Worm (Caenorhabditis elegans) whole organism, L3 larva: ENCODE measurements around the gene C06G4.4.

Experiments used
- ZK546.5 ChIP-seq: sonication (generic microtip); optimal IDR thresholded peaks from 2 replicates; lab custom pipeline; 2017; ENCODE audit warnings: missing biosample characterization, missing genetic modification characterization
- aly-2 ChIP-seq: fragments of 150-350 bp; optimal IDR thresholded peaks from 2 replicates; lab custom pipeline; 2014; ENCODE audit warnings: missing biosample characterization, missing genetic modification characterization
- ama-1 ChIP-seq: fragments of 150-350 bp; optimal IDR thresholded peaks from 2 replicates; lab custom pipeline; 2018
- ceh-16 ChIP-seq: sonication (generic microtip); optimal IDR thresholded peaks from 2 replicates; lab custom pipeline; 2017; ENCODE audit warnings: missing biosample characterization, missing genetic modification characterization
- ceh-9 ChIP-seq: sonication (generic microtip); optimal IDR thresholded peaks from 2 replicates; lab custom pipeline; 2018; ENCODE audit warnings: missing biosample characterization, missing genetic modification characterization
- egl-27 ChIP-seq: sonication (generic microtip); optimal IDR thresholded peaks from 4 replicates; lab custom pipeline; 2017; ENCODE audit warnings: missing biosample characterization, missing genetic modification reagents, missing genetic modification characterization
- egl-5 ChIP-seq: fragments of 150-350 bp; optimal IDR thresholded peaks from 2 replicates; lab custom pipeline; 2017; ENCODE audit warnings: missing biosample characterization, missing genetic modification reagents, missing genetic modification characterization, inconsistent platforms
- elt-1 ChIP-seq: fragments of 150-350 bp; optimal IDR thresholded peaks from 2 replicates; lab custom pipeline; 2014; ENCODE audit warnings: missing biosample characterization, missing genetic modification characterization
- elt-2 ChIP-seq: sonication (generic microtip); optimal IDR thresholded peaks from 2 replicates; lab custom pipeline; 2016; ENCODE audit warnings: missing genetic modification reagents, mild to moderate bottlenecking, missing genetic modification characterization, missing compliant biosample characterization
- eor-1 ChIP-seq, 2 experiments: fragments of 150-350 bp; optimal IDR thresholded peaks; 2 replicates each; lab custom pipeline; 2014 to 2018; ENCODE audit warnings: missing biosample characterization in 2 of 2, missing genetic modification characterization in 2 of 2
- fkh-10 ChIP-seq: sonication (generic microtip); optimal IDR thresholded peaks from 2 replicates; lab custom pipeline; 2017; ENCODE audit warnings: missing biosample characterization, missing genetic modification reagents, missing genetic modification characterization
- fos-1 ChIP-seq: fragments of 150-350 bp; optimal IDR thresholded peaks from 2 replicates; lab custom pipeline; 2014; ENCODE audit warnings: missing biosample characterization, missing genetic modification characterization
- lin-15B ChIP-seq: fragments of 150-350 bp; optimal IDR thresholded peaks from 2 replicates; lab custom pipeline; 2014; ENCODE audit warnings: missing biosample characterization, missing genetic modification characterization
- lin-39 ChIP-seq: fragments of 150-350 bp; optimal IDR thresholded peaks from 2 replicates; lab custom pipeline; 2018; ENCODE audit warnings: missing biosample characterization, missing genetic modification reagents, missing genetic modification characterization
- lsy-12 ChIP-seq: sonication (generic microtip); optimal IDR thresholded peaks from 2 replicates; lab custom pipeline; 2016; ENCODE audit warnings: mild to moderate bottlenecking, missing genetic modification characterization, missing compliant biosample characterization
- mdl-1 ChIP-seq: fragments of 150-350 bp; optimal IDR thresholded peaks from 2 replicates; lab custom pipeline; 2014; ENCODE audit warnings: missing biosample characterization, missing genetic modification characterization
- mml-1 ChIP-seq: fragments of 150-350 bp; sonication (generic microtip); optimal IDR thresholded peaks from 3 replicates; lab custom pipeline; 2014; ENCODE audit warnings: missing biosample characterization, missing genetic modification characterization
- nfya-1 ChIP-seq: sonication (generic microtip); optimal IDR thresholded peaks from 2 replicates; lab custom pipeline; 2017; ENCODE audit warnings: missing genetic modification characterization, mild to moderate bottlenecking, missing compliant biosample characterization, antibody characterized with exemption, moderate library complexity; ENCODE audit not compliant: insufficient read depth
- nhr-237 ChIP-seq: fragments of 150-350 bp; optimal IDR thresholded peaks from 2 replicates; lab custom pipeline; 2014; ENCODE audit warnings: missing biosample characterization, missing genetic modification characterization
- nhr-25 ChIP-seq: sonication (generic microtip); optimal IDR thresholded peaks from 2 replicates; lab custom pipeline; 2017; ENCODE audit warnings: missing biosample characterization, missing genetic modification characterization
- nhr-28 ChIP-seq: fragments of 150-350 bp; optimal IDR thresholded peaks from 2 replicates; lab custom pipeline; 2014; ENCODE audit warnings: missing biosample characterization, missing genetic modification characterization
- nhr-43 ChIP-seq: sonication (generic microtip); optimal IDR thresholded peaks from 2 replicates; lab custom pipeline; 2016; ENCODE audit warnings: mild to moderate bottlenecking, missing genetic modification characterization, missing compliant biosample characterization; ENCODE audit not compliant: poor library complexity, severe bottlenecking
- nhr-67 ChIP-seq: fragments of 150-350 bp; optimal IDR thresholded peaks from 2 replicates; lab custom pipeline; 2014; ENCODE audit warnings: missing biosample characterization, missing genetic modification characterization
- nhr-76 ChIP-seq: fragments of 150-350 bp; sonication (generic microtip); optimal IDR thresholded peaks from 5 replicates; lab custom pipeline; 2014; ENCODE audit warnings: missing biosample characterization, missing genetic modification characterization
- nhr-77 ChIP-seq: fragments of 150-350 bp; optimal IDR thresholded peaks from 2 replicates; lab custom pipeline; 2014; ENCODE audit warnings: missing biosample characterization, missing genetic modification characterization
- pha-4 ChIP-seq: fragments of 150-350 bp; optimal IDR thresholded peaks from 2 replicates; lab custom pipeline; 2014; ENCODE audit warnings: missing biosample characterization, missing genetic modification reagents, missing genetic modification characterization
- pqm-1 ChIP-seq: fragments of 150-350 bp; optimal IDR thresholded peaks from 2 replicates; lab custom pipeline; 2017; ENCODE audit warnings: missing biosample characterization, missing genetic modification characterization, inconsistent platforms
- sea-2 ChIP-seq: fragments of 150-350 bp; sonication (generic microtip); optimal IDR thresholded peaks from 4 replicates; lab custom pipeline; 2014; ENCODE audit warnings: missing biosample characterization, missing genetic modification reagents, missing genetic modification characterization
- snpc-4 ChIP-seq: fragments of 150-350 bp; optimal IDR thresholded peaks from 2 replicates; lab custom pipeline; 2014; ENCODE audit warnings: missing biosample characterization, missing genetic modification characterization
- tbx-2 ChIP-seq: sonication (generic microtip); optimal IDR thresholded peaks from 2 replicates; lab custom pipeline; 2016; ENCODE audit warnings: mild to moderate bottlenecking, missing genetic modification characterization, missing compliant biosample characterization
- unc-39 ChIP-seq: sonication (generic microtip); optimal IDR thresholded peaks from 4 replicates; lab custom pipeline; 2017; ENCODE audit warnings: missing biosample characterization, missing genetic modification characterization
- unc-62 ChIP-seq: fragments of 150-350 bp; sonication (generic microtip); optimal IDR thresholded peaks from 4 replicates; lab custom pipeline; 2014; ENCODE audit warnings: missing biosample characterization, missing genetic modification reagents, missing genetic modification characterization
- zag-1 ChIP-seq: fragments of 150-350 bp; optimal IDR thresholded peaks from 2 replicates; lab custom pipeline; 2014; ENCODE audit warnings: missing biosample characterization, missing genetic modification characterization
- ztf-11 ChIP-seq: fragments of 150-350 bp; optimal IDR thresholded peaks from 2 replicates; lab custom pipeline; 2014; ENCODE audit warnings: missing biosample characterization, missing genetic modification characterization

C06G4.4 gene

ce11 chrIII:7950447-7950846 is 27.2 kb downstream of the C06G4.4 start:
- peak; percentile 35 for TF ChIP-seq tbx-2 (tag; lab: Kevin White, UChicago)
- no peak for TF ChIP-seq elt-2 (tag; lab: Kevin White, UChicago)
- TF ChIP-seq sea-2, result no peak
- no peak for TF ChIP-seq eor-1 (tag; optimal IDR thresholded peaks at IDR 0.05; lab: Kevin White, UChicago)
- TF ChIP-seq pha-4, result no peak
- no peak for TF ChIP-seq ceh-9
- TF ChIP-seq mdl-1 (tag; lab: Kevin White, UChicago), result no peak
- TF ChIP-seq nhr-77, result no peak
- TF ChIP-seq aly-2 (tag; lab: Kevin White, UChicago), result no peak
- TF ChIP-seq lin-15B (tag; lab: Kevin White, UChicago), result no peak
- TF ChIP-seq ceh-16 (tag; lab: Kevin White, UChicago), result no peak
- no peak for TF ChIP-seq zag-1 (tag; lab: Kevin White, UChicago)
- no peak for TF ChIP-seq ama-1 (lab: Kevin White, UChicago)
- no peak for TF ChIP-seq nhr-28 (tag; lab: Kevin White, UChicago)
- TF ChIP-seq nhr-43 (tag; lab: Kevin White, UChicago), result peak; percentile 91
- no peak for TF ChIP-seq unc-62 (GFP tag; lab: Kevin White, UChicago)
- TF ChIP-seq, all 47 proteins: peak for 2

- peak; percentile 61 for TF ChIP-seq nhr-43 (tag; lab: Kevin White, UChicago)
- no peak for TF ChIP-seq unc-62 (GFP tag; lab: Kevin White, UChicago)
- TF ChIP-seq fkh-10 (GFP tag; lab: Kevin White, UChicago), result no peak
- no peak for TF ChIP-seq snpc-4 (tag; lab: Kevin White, UChicago)
- TF ChIP-seq nhr-25 (tag; lab: Kevin White, UChicago), result peak; percentile 55
- TF ChIP-seq lin-39 (tag; lab: Kevin White, UChicago), result no peak
These were observed 28.8 kb downstream of the C06G4.4 start, which contains the start of gene col-90 for ce11 chrIII:7948802-7949201. TSS of gene col-90 (plus strand) at chrIII:7948838.

- TF ChIP-seq egl-27 (tag; lab: Kevin White, UChicago), result no peak
- TF ChIP-seq ztf-11 (tag; lab: Kevin White, UChicago), result no peak
- no peak for TF ChIP-seq eor-1 (tag; optimal IDR thresholded peaks at IDR 0.05; lab: Kevin White, UChicago)
- TF ChIP-seq nhr-76, result no peak
- TF ChIP-seq nhr-237 (tag; lab: Kevin White, UChicago), result no peak
- TF ChIP-seq nhr-25 (tag; lab: Kevin White, UChicago), result no peak
- no peak for TF ChIP-seq fos-1 (tag; lab: Kevin White, UChicago)
- no peak for TF ChIP-seq snpc-4 (tag; lab: Kevin White, UChicago)
- TF ChIP-seq mml-1 (tag; lab: Kevin White, UChicago), result no peak
- TF ChIP-seq elt-1 (tag; lab: Kevin White, UChicago), result no peak
- TF ChIP-seq nhr-28 (tag; lab: Kevin White, UChicago), result no peak
These were observed 29.9 kb downstream of the C06G4.4 start for ce11 chrIII:7947677-7948076.

ce11 chrIII:7946968-7947491 is 30.6 kb downstream of the C06G4.4 start, which contains the start of gene gsto-1:
TSS of gene gsto-1 (minus strand) at chrIII:7947018.
- TF ChIP-seq unc-62 (GFP tag; lab: Kevin White, UChicago) (no peak), elt-2 (tag; lab: Kevin White, UChicago) (peak; percentile 74), pha-4 (peak; percentile 13)

ce11 chrIII:7941417-7941816 is 36.2 kb downstream of the C06G4.4 start, which contains the start of gene kle-2:
TSS of gene kle-2 (plus strand) at chrIII:7941717.
- no peak for TF ChIP-seq nfya-1 (tag; lab: Kevin White, UChicago)
- TF ChIP-seq nhr-25 (tag; lab: Kevin White, UChicago), result no peak
- TF ChIP-seq lsy-12 (tag; lab: Kevin White, UChicago), result no peak
- TF ChIP-seq nhr-67 (tag; lab: Kevin White, UChicago), result no peak
- no peak for TF ChIP-seq ZK546.5 (tag; lab: Kevin White, UChicago)
- TF ChIP-seq unc-39 (tag; lab: Kevin White, UChicago), result no peak
- TF ChIP-seq pqm-1, result no peak
- no peak for TF ChIP-seq sea-2
- TF ChIP-seq egl-5, result no peak
- TF ChIP-seq mdl-1 (tag; lab: Kevin White, UChicago), result no peak
- TF ChIP-seq ceh-16 (tag; lab: Kevin White, UChicago), result no peak
